Worm (Caenorhabditis elegans) whole organism, midembryonic: ENCODE data around the gene F07H5.10.

Experiments
- cog-1 ChIP-seq: sonication (generic microtip); optimal IDR thresholded peaks from 2 replicates; lab custom pipeline; 2016; ENCODE audit warnings: missing genetic modification characterization, missing compliant biosample characterization
- flt-1 ChIP-seq: fragments of 200-800 bp; sonication (Bioruptor generic); IDR thresholded peaks from 2 replicates; pipeline ENCODE4 v1.3.6; 2022; ENCODE audit warnings: missing genetic modification characterization, missing compliant biosample characterization
- klf-2 ChIP-seq: fragments of 200-800 bp; sonication (Bioruptor generic); conservative IDR thresholded peaks from 2 replicates; pipeline ENCODE4 v1.3.6; 2022; ENCODE audit warnings: missing genetic modification reagents, missing genetic modification characterization, missing compliant biosample characterization
- med-1 ChIP-seq: sonication (generic microtip); optimal IDR thresholded peaks from 2 replicates; lab custom pipeline; 2017; ENCODE audit warnings: missing genetic modification characterization, mild to moderate bottlenecking, missing compliant biosample characterization, antibody characterized with exemption, missing genetic modification reagents; ENCODE audit not compliant: insufficient read depth
- ref-1 ChIP-seq: fragments of 200-800 bp; sonication (Bioruptor generic); conservative IDR thresholded peaks from 2 replicates; pipeline ENCODE4 v1.3.6; 2022; ENCODE audit warnings: missing genetic modification reagents, missing genetic modification characterization, missing compliant biosample characterization
- ztf-23 ChIP-seq: fragments of 200-800 bp; sonication (Bioruptor generic); IDR thresholded peaks from 2 replicates; pipeline ENCODE4 v1.3.6; 2022; ENCODE audit warnings: missing genetic modification reagents, missing genetic modification characterization, missing compliant biosample characterization
- ztf-29 ChIP-seq: fragments of 200-800 bp; sonication (Bioruptor generic); IDR thresholded peaks from 2 replicates; pipeline ENCODE4 v1.3.6; 2022; ENCODE audit warnings: missing genetic modification reagents, missing genetic modification characterization, missing compliant biosample characterization

- TF ChIP-seq flt-1 (GFP tag; lab: Robert Waterston, UW) (no peak), med-1 (GFP tag; lab: Kevin White, UChicago) (no peak), cog-1 (tag; lab: Kevin White, UChicago) (no peak), ztf-29 (GFP tag; lab: Robert Waterston, UW) (no peak), klf-2 (GFP tag; lab: Robert Waterston, UW) (no peak), ref-1 (GFP tag; lab: Robert Waterston, UW) (no peak), ztf-23 (GFP tag; lab: Robert Waterston, UW) (no peak)
Observed at ce11 chrII:8808482-8808881, at the start of gene F07H5.10.
